Worm (Caenorhabditis elegans): ENCODE measurements around the gene C55B6.7.

ce11 chrX:7205195-7205594 lies 13.4 kb upstream of the C55B6.7 start, which contains the start of gene C55B6.5:
- TF ChIP-seq him-1 (tag; optimal IDR thresholded peaks at IDR 0.05) (no peak), W03F9.2 (tag; optimal IDR thresholded peaks at IDR 0.05) (no peak), dao-5 (tag; optimal IDR thresholded peaks at IDR 0.05) (no peak)

Measured in whole organism, L4/young adult.